Fruit fly (Drosophila melanogaster): ENCODE results near the gene CG43085.
A peak's percentile ranks its signal among the peaks of the same experiment; 100 is the strongest.

CG43085 gene

DNA sequence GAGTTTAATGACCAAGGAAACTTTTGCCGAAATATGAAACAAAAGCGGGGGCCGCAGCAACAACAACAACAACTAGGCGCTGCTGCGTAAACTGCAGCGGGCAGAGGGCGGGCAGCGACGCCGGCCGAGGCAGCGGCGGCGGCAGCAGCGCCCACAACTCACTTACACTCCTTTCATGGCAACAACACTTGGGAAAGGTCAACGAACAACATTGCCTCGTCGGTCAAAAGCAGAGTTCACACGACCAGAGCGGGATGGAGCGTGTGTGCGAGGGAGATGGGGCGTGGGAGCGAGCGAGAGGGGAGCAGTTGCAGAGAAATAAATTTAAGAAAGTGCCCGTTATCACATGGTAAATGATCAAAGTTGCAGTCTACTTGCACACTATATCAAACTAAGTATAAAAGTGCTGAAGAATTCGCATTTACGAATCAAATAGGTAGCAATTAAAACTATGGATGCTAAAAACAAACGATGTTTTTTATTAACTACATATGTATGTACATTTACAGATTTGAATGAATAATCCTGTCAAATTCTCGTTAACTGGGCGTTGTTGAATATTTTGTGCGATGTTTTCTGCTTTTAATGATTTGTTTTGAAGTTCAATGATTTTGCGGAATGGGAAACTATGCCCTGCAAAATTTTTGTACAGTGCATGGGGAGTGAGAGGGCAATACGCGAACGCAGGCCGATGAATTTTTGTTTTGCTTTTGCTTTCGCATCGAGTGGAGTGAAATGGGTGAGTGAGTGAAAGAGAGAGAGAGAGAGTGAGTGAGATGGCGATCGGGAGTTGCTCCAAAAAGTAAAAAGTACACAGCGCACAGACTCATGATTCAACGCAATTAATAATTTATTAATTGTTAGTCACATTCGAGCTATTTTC lies 38.1 kb downstream of the CG43085 start (continued):
- TF ChIP-seq eg (GFP tag; IDR thresholded peaks at IDR 0.05) (0 out of 3 replicates have a peak, but pooled peaks have one; percentile 14), CG4318 (GFP tag; optimal IDR thresholded peaks at IDR 0.05) (peak; percentile 77), CG8632 (GFP tag; optimal IDR thresholded peaks at IDR 0.05) (peak; percentile 12), salr (GFP tag; optimal IDR thresholded peaks at IDR 0.05) (peak in 1 of 2 experiments; percentile 73), Eip75B (GFP tag; optimal IDR thresholded peaks at IDR 0.05) (peak; percentile 57), CG3919 (GFP tag; optimal IDR thresholded peaks at IDR 0.05) (peak; percentile 79), CG3032 (tag; optimal IDR thresholded peaks at IDR 0.05) (no peak), CG8119 (GFP tag; IDR thresholded peaks at IDR 0.05) (peak; percentile 49; the same call in 1 of the 3 replicates), fd59A (GFP tag; optimal IDR thresholded peaks at IDR 0.05) (no peak), Eip93F (GFP tag; optimal IDR thresholded peaks at IDR 0.05) (no peak), cyc (GFP tag; optimal IDR thresholded peaks at IDR 0.05) (peak; percentile 85), CG6163 (GFP tag; IDR thresholded peaks at IDR 0.05) (0 out of 3 replicates have a peak, but pooled peaks have one; percentile 24), Hr39 (GFP tag; optimal IDR thresholded peaks at IDR 0.05) (peak; percentile 85), CG6854 (GFP tag; optimal IDR thresholded peaks at IDR 0.05) (no peak), CG10631 (GFP tag; optimal IDR thresholded peaks at IDR 0.05) (peak; percentile 68), CG1621 (tag; optimal IDR thresholded peaks at IDR 0.05) (no peak), topi (GFP tag; optimal IDR thresholded peaks at IDR 0.05) (peak; percentile 84), CG6276 (GFP tag; optimal IDR thresholded peaks at IDR 0.05) (peak; percentile 68), Hr38 (GFP tag; optimal IDR thresholded peaks at IDR 0.05) (no peak), Ets21C (GFP tag; optimal IDR thresholded peaks at IDR 0.05) (peak; percentile 71), CG11762 (GFP tag; optimal IDR thresholded peaks at IDR 0.05; ENCODE audit: insufficient read depth) (peak; percentile 40), Blimp-1 (GFP tag; optimal IDR thresholded peaks at IDR 0.05) (peak; percentile 82), dac (GFP tag; optimal IDR thresholded peaks at IDR 0.05) (peak; percentile 50), CG15336 (GFP tag; IDR thresholded peaks at IDR 0.05) (peak; percentile 39; the same call in 1 of the 2 replicates)

DNA sequence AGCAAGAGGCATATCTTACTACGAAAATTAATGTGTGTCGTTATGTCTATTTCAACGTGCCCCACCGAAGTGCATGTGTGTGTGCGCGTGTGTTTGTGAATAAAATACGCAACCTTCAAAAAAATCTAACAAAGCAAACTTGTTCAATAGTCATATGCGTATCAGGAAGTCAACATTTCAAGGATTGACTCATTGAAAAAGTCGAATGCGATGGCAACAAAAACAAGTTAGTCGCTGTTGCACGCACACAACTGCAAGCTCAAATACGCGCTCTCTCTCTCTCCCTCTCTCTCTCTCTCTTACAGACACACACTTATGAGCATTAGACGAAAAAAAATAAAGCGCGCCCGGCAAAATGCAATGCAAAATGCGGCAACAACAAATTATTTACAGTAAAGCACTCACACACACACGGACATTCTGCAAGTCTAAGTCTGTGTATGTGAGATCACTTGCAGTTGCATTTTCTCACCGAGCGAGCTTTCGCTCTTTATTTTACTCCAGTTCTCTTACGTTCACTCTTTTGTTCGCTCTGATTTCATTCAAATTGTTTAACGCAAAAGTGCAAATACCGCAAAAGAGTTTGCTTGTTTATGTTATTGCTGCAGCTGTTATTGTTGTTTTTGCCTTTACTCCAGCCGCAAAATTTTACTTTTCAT lies 39.8 kb downstream of the CG43085 start:
- no peak for TF ChIP-seq cyc (GFP tag; optimal IDR thresholded peaks at IDR 0.05)
- TF ChIP-seq CG15336 (GFP tag; IDR thresholded peaks at IDR 0.05), result peak; percentile 59
- peak; percentile 58 for TF ChIP-seq Eip78C (GFP tag)
- TF ChIP-seq CG8119 (GFP tag; IDR thresholded peaks at IDR 0.05), result peak; percentile 59; the same call in 1 of the 3 replicates
- TF ChIP-seq CG32006 (GFP tag; optimal IDR thresholded peaks at IDR 0.05), result peak; percentile 11
- peak; percentile 19 for TF ChIP-seq Sox102F (GFP tag; optimal IDR thresholded peaks at IDR 0.05)
- TF ChIP-seq Eip93F (GFP tag; optimal IDR thresholded peaks at IDR 0.05), result peak; percentile 29
- no peak for TF ChIP-seq salr (GFP tag; optimal IDR thresholded peaks at IDR 0.05)
- peak; percentile 64; the same call in 2 of the 3 replicates for TF ChIP-seq eg (GFP tag; IDR thresholded peaks at IDR 0.05)
- peak; percentile 38 for TF ChIP-seq net (GFP tag; optimal IDR thresholded peaks at IDR 0.05)
- peak; percentile 28 for TF ChIP-seq Blimp-1 (GFP tag; optimal IDR thresholded peaks at IDR 0.05)
- TF ChIP-seq Hr4 (GFP tag; optimal IDR thresholded peaks at IDR 0.05), result peak; percentile 3
- TF ChIP-seq CG6854 (GFP tag; optimal IDR thresholded peaks at IDR 0.05), result peak; percentile 49
- no peak for TF ChIP-seq CG6792 (GFP tag; optimal IDR thresholded peaks at IDR 0.05)
- peak; percentile 52 for TF ChIP-seq CG6276 (GFP tag; optimal IDR thresholded peaks at IDR 0.05)
- peak; percentile 37 for TF ChIP-seq CG16779 (tag; optimal IDR thresholded peaks at IDR 0.05)
- peak; percentile 71 for TF ChIP-seq svp (GFP tag)
- TF ChIP-seq CG1621 (tag; optimal IDR thresholded peaks at IDR 0.05), result no peak
- peak; percentile 6 for TF ChIP-seq Lpt (GFP tag; optimal IDR thresholded peaks at IDR 0.05)
- peak; percentile 66 for TF ChIP-seq vri (GFP tag; optimal IDR thresholded peaks at IDR 0.05)
- TF ChIP-seq ss (GFP tag; optimal IDR thresholded peaks at IDR 0.05), result no peak
